Worm (Caenorhabditis elegans) whole organism, L3 larva: Measurements from ENCODE around the gene clec-208.

ENCODE experiments used
- R02D3.7 ChIP-seq: fragments of 150-350 bp; optimal IDR thresholded peaks from 2 replicates; lab custom pipeline; 2014; ENCODE audit warnings: missing biosample characterization, missing genetic modification characterization
- ZK546.5 ChIP-seq: sonication (generic microtip); optimal IDR thresholded peaks from 2 replicates; lab custom pipeline; 2017; ENCODE audit warnings: missing biosample characterization, missing genetic modification characterization
- aly-2 ChIP-seq: fragments of 150-350 bp; optimal IDR thresholded peaks from 2 replicates; lab custom pipeline; 2014; ENCODE audit warnings: missing biosample characterization, missing genetic modification characterization
- ama-1 ChIP-seq: fragments of 150-350 bp; optimal IDR thresholded peaks from 2 replicates; lab custom pipeline; 2018
- ceh-16 ChIP-seq: sonication (generic microtip); optimal IDR thresholded peaks from 2 replicates; lab custom pipeline; 2017; ENCODE audit warnings: missing biosample characterization, missing genetic modification characterization
- ceh-82 ChIP-seq: fragments of 150-350 bp; optimal IDR thresholded peaks from 2 replicates; lab custom pipeline; 2014; ENCODE audit warnings: missing biosample characterization, missing genetic modification characterization
- daf-12 ChIP-seq: fragments of 150-350 bp; optimal IDR thresholded peaks from 2 replicates; lab custom pipeline; 2014; ENCODE audit warnings: missing biosample characterization, missing genetic modification reagents, missing genetic modification characterization
- egl-27 ChIP-seq: sonication (generic microtip); optimal IDR thresholded peaks from 4 replicates; lab custom pipeline; 2017; ENCODE audit warnings: missing biosample characterization, missing genetic modification reagents, missing genetic modification characterization
- elt-2 ChIP-seq: sonication (generic microtip); optimal IDR thresholded peaks from 2 replicates; lab custom pipeline; 2016; ENCODE audit warnings: missing genetic modification reagents, mild to moderate bottlenecking, missing genetic modification characterization, missing compliant biosample characterization
- elt-3 ChIP-seq, 3 experiments: fragments of 150-350 bp in 1 of 3; sonication (generic microtip) in 2 of 3; optimal IDR thresholded peaks; 2 replicates in 2 of 3; 4 replicates in 1 of 3; lab custom pipeline; 2014 to 2017; ENCODE audit warnings: missing biosample characterization in 3 of 3, missing genetic modification characterization in 3 of 3
- eor-1 ChIP-seq, 2 experiments: fragments of 150-350 bp; optimal IDR thresholded peaks; 2 replicates each; lab custom pipeline; 2014 to 2018; ENCODE audit warnings: missing biosample characterization in 2 of 2, missing genetic modification characterization in 2 of 2
- fkh-10 ChIP-seq: sonication (generic microtip); optimal IDR thresholded peaks from 2 replicates; lab custom pipeline; 2017; ENCODE audit warnings: missing biosample characterization, missing genetic modification reagents, missing genetic modification characterization
- fos-1 ChIP-seq: fragments of 150-350 bp; optimal IDR thresholded peaks from 2 replicates; lab custom pipeline; 2014; ENCODE audit warnings: missing biosample characterization, missing genetic modification characterization
- hmg-11 ChIP-seq: sonication (generic microtip); optimal IDR thresholded peaks from 2 replicates; lab custom pipeline; 2016; ENCODE audit warnings: missing genetic modification characterization, missing compliant biosample characterization
- lin-39 ChIP-seq: fragments of 150-350 bp; optimal IDR thresholded peaks from 2 replicates; lab custom pipeline; 2018; ENCODE audit warnings: missing biosample characterization, missing genetic modification reagents, missing genetic modification characterization
- lsy-12 ChIP-seq: sonication (generic microtip); optimal IDR thresholded peaks from 2 replicates; lab custom pipeline; 2016; ENCODE audit warnings: mild to moderate bottlenecking, missing genetic modification characterization, missing compliant biosample characterization
- nfya-1 ChIP-seq: sonication (generic microtip); optimal IDR thresholded peaks from 2 replicates; lab custom pipeline; 2017; ENCODE audit warnings: missing genetic modification characterization, mild to moderate bottlenecking, missing compliant biosample characterization, antibody characterized with exemption, moderate library complexity; ENCODE audit not compliant: insufficient read depth
- nhr-11 ChIP-seq: fragments of 150-350 bp; optimal IDR thresholded peaks from 2 replicates; lab custom pipeline; 2014; ENCODE audit warnings: missing biosample characterization, missing genetic modification characterization
- nhr-12 ChIP-seq: fragments of 150-350 bp; optimal IDR thresholded peaks from 2 replicates; lab custom pipeline; 2014; ENCODE audit warnings: missing biosample characterization, missing genetic modification characterization
- nhr-23 ChIP-seq: fragments of 150-350 bp; optimal IDR thresholded peaks from 2 replicates; lab custom pipeline; 2014; ENCODE audit warnings: missing biosample characterization, missing genetic modification reagents, missing genetic modification characterization
- nhr-25 ChIP-seq: sonication (generic microtip); optimal IDR thresholded peaks from 2 replicates; lab custom pipeline; 2017; ENCODE audit warnings: missing biosample characterization, missing genetic modification characterization
- nhr-28 ChIP-seq: fragments of 150-350 bp; optimal IDR thresholded peaks from 2 replicates; lab custom pipeline; 2014; ENCODE audit warnings: missing biosample characterization, missing genetic modification characterization
- nhr-43 ChIP-seq: sonication (generic microtip); optimal IDR thresholded peaks from 2 replicates; lab custom pipeline; 2016; ENCODE audit warnings: mild to moderate bottlenecking, missing genetic modification characterization, missing compliant biosample characterization; ENCODE audit not compliant: poor library complexity, severe bottlenecking
- nhr-67 ChIP-seq: fragments of 150-350 bp; optimal IDR thresholded peaks from 2 replicates; lab custom pipeline; 2014; ENCODE audit warnings: missing biosample characterization, missing genetic modification characterization
- nhr-77 ChIP-seq: fragments of 150-350 bp; optimal IDR thresholded peaks from 2 replicates; lab custom pipeline; 2014; ENCODE audit warnings: missing biosample characterization, missing genetic modification characterization
- pha-4 ChIP-seq: fragments of 150-350 bp; optimal IDR thresholded peaks from 2 replicates; lab custom pipeline; 2014; ENCODE audit warnings: missing biosample characterization, missing genetic modification reagents, missing genetic modification characterization
- pqm-1 ChIP-seq: fragments of 150-350 bp; optimal IDR thresholded peaks from 2 replicates; lab custom pipeline; 2017; ENCODE audit warnings: missing biosample characterization, missing genetic modification characterization, inconsistent platforms
- skn-1 ChIP-seq: fragments of 150-350 bp; optimal IDR thresholded peaks from 2 replicates; lab custom pipeline; 2014; ENCODE audit warnings: missing biosample characterization, missing genetic modification characterization
- snpc-4 ChIP-seq: fragments of 150-350 bp; optimal IDR thresholded peaks from 2 replicates; lab custom pipeline; 2014; ENCODE audit warnings: missing biosample characterization, missing genetic modification characterization
- tbx-2 ChIP-seq: sonication (generic microtip); optimal IDR thresholded peaks from 2 replicates; lab custom pipeline; 2016; ENCODE audit warnings: mild to moderate bottlenecking, missing genetic modification characterization, missing compliant biosample characterization
- unc-39 ChIP-seq: sonication (generic microtip); optimal IDR thresholded peaks from 4 replicates; lab custom pipeline; 2017; ENCODE audit warnings: missing biosample characterization, missing genetic modification characterization
- unc-62 ChIP-seq: fragments of 150-350 bp; sonication (generic microtip); optimal IDR thresholded peaks from 4 replicates; lab custom pipeline; 2014; ENCODE audit warnings: missing biosample characterization, missing genetic modification reagents, missing genetic modification characterization
- ztf-4 ChIP-seq: fragments of 150-350 bp; optimal IDR thresholded peaks from 2 replicates; lab custom pipeline; 2014; ENCODE audit warnings: missing biosample characterization, missing genetic modification characterization

Gene clec-208

ce11 chrV:2097653-2098052 lies at the start of gene clec-208:
clec-208 (plus strand) TSS chrV:2097953.
- no peak for TF ChIP-seq eor-1 (tag; optimal IDR thresholded peaks at IDR 0.05; lab: Kevin White, UChicago)
- no peak for TF ChIP-seq nhr-11 (tag; lab: Kevin White, UChicago)
- no peak for TF ChIP-seq skn-1 (tag; lab: Kevin White, UChicago)
- TF ChIP-seq fkh-10 (GFP tag; lab: Kevin White, UChicago) = no peak
- no peak for TF ChIP-seq ceh-16 (tag; lab: Kevin White, UChicago)
- TF ChIP-seq nhr-12 (tag; lab: Kevin White, UChicago) = no peak
- no peak for TF ChIP-seq nhr-43 (tag; lab: Kevin White, UChicago)
- TF ChIP-seq nhr-23 (tag; lab: Kevin White, UChicago) = no peak
- no peak for TF ChIP-seq hmg-11 (tag; lab: Kevin White, UChicago)
- TF ChIP-seq lin-39 (tag; lab: Kevin White, UChicago) = no peak
- TF ChIP-seq unc-62 (GFP tag; lab: Kevin White, UChicago) = no peak

ce11 chrV:2050136-2050535 lies 47.6 kb upstream of the clec-208 start, which contains the start of gene comt-4:
comt-4 (minus strand) TSS chrV:2050185.
- no peak for TF ChIP-seq R02D3.7 (tag; lab: Kevin White, UChicago)
- peak; percentile 60 for TF ChIP-seq pqm-1
- TF ChIP-seq fos-1 = no peak
- peak; percentile 51 for TF ChIP-seq elt-2 (tag; lab: Kevin White, UChicago)
- TF ChIP-seq nhr-67 = no peak
- TF ChIP-seq, all 47 proteins: peak for 2

- TF ChIP-seq ZK546.5 (tag; lab: Kevin White, UChicago) (no peak), ceh-16 (tag; lab: Kevin White, UChicago) (no peak), nhr-11 (tag; lab: Kevin White, UChicago) (no peak), snpc-4 (tag; lab: Kevin White, UChicago) (no peak), unc-39 (tag; lab: Kevin White, UChicago) (no peak), fos-1 (no peak)
These were observed 47.0 kb upstream of the clec-208 start for ce11 chrV:2050790-2051189.

ce11 chrV:2051507-2051906 lies 46.2 kb upstream of the clec-208 start, which contains the start of gene Y40B10A.11:
Y40B10A.11 (minus strand) TSS chrV:2051607.
- TF ChIP-seq unc-39 (tag; lab: Kevin White, UChicago) (no peak), pha-4 (tag; lab: Kevin White, UChicago) (no peak), ZK546.5 (tag; lab: Kevin White, UChicago) (no peak), fkh-10 (GFP tag; lab: Kevin White, UChicago) (no peak), nhr-23 (tag; lab: Kevin White, UChicago) (no peak), nhr-28 (tag; lab: Kevin White, UChicago) (no peak), nhr-77 (tag; lab: Kevin White, UChicago) (no peak), R02D3.7 (tag; lab: Kevin White, UChicago) (no peak), snpc-4 (tag; lab: Kevin White, UChicago) (no peak), elt-3 (tag; optimal IDR thresholded peaks at IDR 0.05; lab: Kevin White, UChicago) (no peak), elt-2 (tag; lab: Kevin White, UChicago) (no peak), fos-1 (no peak), ztf-4 (no peak), nhr-25 (tag; lab: Kevin White, UChicago) (no peak), hmg-11 (tag; lab: Kevin White, UChicago) (no peak), tbx-2 (tag; lab: Kevin White, UChicago) (no peak)
- TF ChIP-seq, all 47 proteins: peak for 0

ce11 chrV:2053509-2053908 lies 44.2 kb upstream of the clec-208 start, which contains the start of gene comt-5:
comt-5 (minus strand) TSS chrV:2053609.
- TF ChIP-seq ama-1 (lab: Kevin White, UChicago) = no peak
- TF ChIP-seq nfya-1 (tag; lab: Kevin White, UChicago) = no peak
- no peak for TF ChIP-seq fkh-10 (GFP tag; lab: Kevin White, UChicago)
- no peak for TF ChIP-seq nhr-25 (tag; lab: Kevin White, UChicago)
- no peak for TF ChIP-seq aly-2 (tag; lab: Kevin White, UChicago)
- no peak for TF ChIP-seq elt-2 (tag; lab: Kevin White, UChicago)
- TF ChIP-seq lsy-12 = no peak

ce11 chrV:2054254-2054653 lies 43.5 kb upstream of the clec-208 start:
- TF ChIP-seq ceh-82 = no peak
- no peak for TF ChIP-seq daf-12
- no peak for TF ChIP-seq egl-27 (tag; lab: Kevin White, UChicago)
- no peak for TF ChIP-seq elt-3 (tag; optimal IDR thresholded peaks at IDR 0.05; lab: Kevin White, UChicago)
